Worm (Caenorhabditis elegans): ENCODE data around the gene C34H4.1.

C34H4.1 gene

DNA sequence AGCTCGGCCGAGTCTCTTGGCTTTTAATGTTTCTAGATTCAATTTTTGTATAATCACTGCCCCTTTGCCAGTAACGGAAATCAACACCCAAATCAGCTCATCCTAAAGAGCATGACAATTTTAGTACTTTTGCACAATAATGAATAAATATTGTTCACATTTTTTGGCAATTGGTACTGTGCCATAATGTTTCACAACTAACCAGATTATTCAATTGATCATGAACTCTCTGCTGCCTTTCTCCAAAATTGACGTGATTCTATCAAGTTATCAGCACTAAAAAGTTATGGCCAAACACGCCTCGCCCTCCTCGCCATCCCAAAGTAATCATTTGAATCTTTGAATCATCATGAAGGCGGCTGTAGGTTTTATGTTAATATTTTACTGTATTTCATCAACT is 6.5 kb downstream of the C34H4.1 start, which contains the start of gene hpo-6:
hpo-6 (plus strand) TSS at position 301 of the 400 bp plus-strand sequence.
- TF ChIP-seq snpc-1.3 (tag; optimal IDR thresholded peaks at IDR 0.05; ENCODE audit: insufficient read depth) (no peak), nfya-2 (GFP tag; IDR thresholded peaks at IDR 0.05) (no peak), B0261.1 (tag; optimal IDR thresholded peaks at IDR 0.05) (no peak), ztf-6 (GFP tag; IDR thresholded peaks at IDR 0.05) (no peak)

DNA sequence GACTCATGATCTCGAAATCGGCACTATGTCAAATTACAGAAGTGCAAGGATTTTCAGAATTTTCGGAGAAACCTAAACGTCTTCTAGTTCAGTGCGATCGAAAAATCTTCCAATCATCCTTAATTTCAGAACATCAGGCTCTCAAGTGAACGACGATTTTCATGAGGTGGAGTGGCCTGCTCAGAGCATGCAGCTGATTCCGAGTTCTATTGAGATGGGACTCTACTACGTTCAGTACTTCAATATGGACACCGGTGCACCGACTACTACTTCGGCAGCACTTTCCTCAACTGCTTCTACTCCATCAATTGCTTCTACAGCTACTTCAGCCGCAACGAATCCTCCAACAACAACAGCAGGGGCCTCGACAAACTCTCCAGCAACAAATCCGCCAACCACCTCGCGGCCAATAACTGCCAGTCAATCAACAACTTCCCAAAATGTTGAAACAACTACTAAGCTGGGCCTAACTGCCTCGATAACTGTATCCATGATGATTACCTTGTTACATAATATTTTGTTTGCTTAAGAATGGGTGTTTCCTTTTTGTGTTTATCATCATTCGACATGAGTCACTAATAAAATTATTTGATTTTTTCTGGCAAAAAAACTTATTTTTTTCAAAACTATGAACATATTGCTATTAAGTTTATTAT is 8.2 kb downstream of the C34H4.1 start, which contains the start of gene Y41D4B.15:
Y41D4B.15 (plus strand) TSS at position 606 of the 656 bp plus-strand sequence.
- no peak for TF ChIP-seq sdz-38 (tag; optimal IDR thresholded peaks at IDR 0.05)
- TF ChIP-seq aptf-2 (GFP tag; conservative IDR thresholded peaks at IDR 0.05): no peak

DNA sequence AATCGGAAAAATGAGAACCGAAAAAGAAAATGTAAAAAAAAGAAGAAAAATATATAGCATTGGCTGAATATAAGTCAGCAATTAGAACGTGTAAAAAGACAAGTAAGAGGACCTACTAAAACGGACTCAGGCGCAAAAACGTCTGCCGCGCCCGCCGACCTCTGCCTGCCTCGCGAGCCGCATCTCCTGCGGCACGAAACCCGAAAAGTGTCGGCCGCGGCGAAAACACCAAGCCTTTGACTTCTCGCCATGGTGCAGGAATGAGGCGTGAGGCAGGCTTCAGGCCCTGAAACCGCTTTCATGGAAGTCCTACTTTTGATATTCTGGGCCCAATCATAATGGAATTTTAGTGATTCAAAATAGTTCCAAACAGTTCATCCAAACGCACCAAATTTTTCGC is 10.3 kb downstream of the C34H4.1 start:
- no peak for TF ChIP-seq B0261.1 (tag; optimal IDR thresholded peaks at IDR 0.05)
- TF ChIP-seq ama-1 (optimal IDR thresholded peaks at IDR 0.05): no peak
- TF ChIP-seq ama-1 (GFP tag; optimal IDR thresholded peaks at IDR 0.05): no peak
- TF ChIP-seq zfh-2 (GFP tag; conservative IDR thresholded peaks at IDR 0.05): peak; percentile 86
- no peak for TF ChIP-seq aptf-2 (GFP tag; conservative IDR thresholded peaks at IDR 0.05)
- TF ChIP-seq egrh-3 (GFP tag; IDR thresholded peaks at IDR 0.05): peak; percentile 72; the same call in 1 of the 2 replicates
- no peak for TF ChIP-seq bed-2 (GFP tag; IDR thresholded peaks at IDR 0.05)
- no peak for TF ChIP-seq madf-6 (GFP tag; IDR thresholded peaks at IDR 0.05)
- no peak for TF ChIP-seq dox-1 (GFP tag; IDR thresholded peaks at IDR 0.05)
- TF ChIP-seq ceh-27 (GFP tag; optimal IDR thresholded peaks at IDR 0.05): no peak
- no peak for TF ChIP-seq lin-54 (GFP tag; optimal IDR thresholded peaks at IDR 0.05)
- no peak for TF ChIP-seq lir-1 (GFP tag; conservative IDR thresholded peaks at IDR 0.05)
- no peak for TF ChIP-seq ztf-25 (GFP tag; IDR thresholded peaks at IDR 0.05)
- no peak for TF ChIP-seq snpc-4 (GFP tag; optimal IDR thresholded peaks at IDR 0.05)
- TF ChIP-seq snpc-4 (tag; optimal IDR thresholded peaks at IDR 0.05): no peak
- no peak for TF ChIP-seq somi-1 (GFP tag; optimal IDR thresholded peaks at IDR 0.05)
- TF ChIP-seq egl-18 (GFP tag; IDR thresholded peaks at IDR 0.05): no peak
- TF ChIP-seq nhr-80 (tag; optimal IDR thresholded peaks at IDR 0.05): no peak

DNA sequence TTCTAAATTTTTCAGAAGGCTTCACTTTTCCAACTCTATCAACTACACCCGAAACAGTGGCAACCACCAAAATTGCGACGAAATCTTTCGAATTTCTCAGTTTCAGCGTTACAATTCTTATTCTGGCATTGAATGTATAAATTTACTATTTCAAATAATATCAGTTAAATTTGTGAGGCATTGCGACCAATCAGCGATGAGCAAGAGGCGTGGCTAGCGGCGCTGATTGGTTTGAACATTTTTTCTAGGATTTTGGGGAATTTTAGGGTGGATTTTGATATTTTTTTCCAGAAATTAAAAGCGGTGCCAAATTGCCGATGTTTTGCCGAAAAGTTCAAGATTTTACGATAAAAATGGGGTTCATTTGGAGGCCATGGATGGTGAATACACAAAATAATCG is 12.2 kb downstream of the C34H4.1 start:
- peak; percentile 92 for TF ChIP-seq nfyb-1 (GFP tag; IDR thresholded peaks at IDR 0.05)
- no peak for TF ChIP-seq ceh-58 (GFP tag; IDR thresholded peaks at IDR 0.05)
- TF ChIP-seq madf-6 (GFP tag; IDR thresholded peaks at IDR 0.05): peak; percentile 27; the same call in 1 of the 2 replicates

DNA sequence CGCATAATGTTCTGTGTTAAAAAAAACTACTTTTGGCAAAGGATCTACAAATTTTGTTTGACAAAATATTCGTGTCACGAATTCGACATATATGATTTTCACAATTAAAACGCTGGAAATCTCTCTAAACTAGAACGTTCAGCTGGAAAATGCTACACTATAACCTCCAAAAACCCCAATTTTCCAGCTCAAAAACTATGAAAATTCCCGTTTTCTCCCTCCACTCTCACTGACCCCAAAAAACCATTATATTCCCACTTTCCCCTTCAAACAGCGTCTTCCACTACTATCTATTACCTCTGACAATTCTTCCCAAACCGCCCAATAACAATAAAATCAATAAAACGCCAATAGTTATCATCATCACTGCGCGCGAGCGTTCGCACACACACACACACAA is 21.4 kb downstream of the C34H4.1 start, which contains the start of gene Y41D4B.14:
Y41D4B.14 (plus strand) TSS at position 301 of the 400 bp plus-strand sequence.
- TF ChIP-seq nhr-80 (tag; optimal IDR thresholded peaks at IDR 0.05) (no peak), snpc-1.1 (tag; optimal IDR thresholded peaks at IDR 0.05; ENCODE audit: insufficient read depth) (no peak), ztf-3 (GFP tag; optimal IDR thresholded peaks at IDR 0.05) (no peak)

- TF ChIP-seq dpff-1 (tag; optimal IDR thresholded peaks at IDR 0.05) (no peak), B0019.2 (GFP tag; conservative IDR thresholded peaks at IDR 0.05) (0 out of 2 replicates have a peak, but pooled peaks have one; percentile 25), mes-4 (tag; optimal IDR thresholded peaks at IDR 0.05) (no peak), lin-40 (tag; optimal IDR thresholded peaks at IDR 0.05) (peak; percentile 89), hlh-12 (tag; optimal IDR thresholded peaks at IDR 0.05) (no peak), ccch-3 (GFP tag; optimal IDR thresholded peaks at IDR 0.05) (no peak), snpc-4 (GFP tag; optimal IDR thresholded peaks at IDR 0.05) (peak; percentile 46), snpc-4 (tag; optimal IDR thresholded peaks at IDR 0.05) (peak; percentile 50 to 66 (median 59)), repo-1 (tag; optimal IDR thresholded peaks at IDR 0.05) (peak; percentile 73), mel-28 (tag; optimal IDR thresholded peaks at IDR 0.05; ENCODE audit: borderline replicate concordance) (peak; percentile 25), nhr-90 (tag; optimal IDR thresholded peaks at IDR 0.05) (peak; percentile 24), snpc-1.1 (tag; optimal IDR thresholded peaks at IDR 0.05; ENCODE audit: insufficient read depth) (peak; percentile 38), F10E7.11 (tag; optimal IDR thresholded peaks at IDR 0.05) (peak; percentile 48), rcor-1 (GFP tag; IDR thresholded peaks at IDR 0.05) (peak; percentile 80), C06A6.2 (GFP tag; conservative IDR thresholded peaks at IDR 0.05) (peak; percentile 92), hlh-26 (GFP tag; conservative IDR thresholded peaks at IDR 0.05) (no peak), nhr-120 (GFP tag; IDR thresholded peaks at IDR 0.05) (no peak)
These were observed 40.4 kb downstream of the C34H4.1 start, which contains the start of gene npp-8 for ce11 chrIV:1595802-1596201. Gene npp-8 (minus strand): TSS chrIV:1595824.

All from whole organism, young adult.